Worm (Caenorhabditis elegans) whole organism, L3 larva: Measurements from ENCODE around the gene eak-3.
A peak's percentile ranks its signal among the peaks of the same experiment; 100 is the strongest.

Experiments
- R02D3.7 ChIP-seq: fragments of 150-350 bp; optimal IDR thresholded peaks from 2 replicates; lab custom pipeline; 2014; ENCODE audit warnings: missing biosample characterization, missing genetic modification characterization
- ZK546.5 ChIP-seq: sonication (generic microtip); optimal IDR thresholded peaks from 2 replicates; lab custom pipeline; 2017; ENCODE audit warnings: missing biosample characterization, missing genetic modification characterization
- aly-2 ChIP-seq: fragments of 150-350 bp; optimal IDR thresholded peaks from 2 replicates; lab custom pipeline; 2014; ENCODE audit warnings: missing biosample characterization, missing genetic modification characterization
- ama-1 ChIP-seq: fragments of 150-350 bp; optimal IDR thresholded peaks from 2 replicates; lab custom pipeline; 2018
- ceh-16 ChIP-seq: sonication (generic microtip); optimal IDR thresholded peaks from 2 replicates; lab custom pipeline; 2017; ENCODE audit warnings: missing biosample characterization, missing genetic modification characterization
- ceh-9 ChIP-seq: sonication (generic microtip); optimal IDR thresholded peaks from 2 replicates; lab custom pipeline; 2018; ENCODE audit warnings: missing biosample characterization, missing genetic modification characterization
- daf-12 ChIP-seq: fragments of 150-350 bp; optimal IDR thresholded peaks from 2 replicates; lab custom pipeline; 2014; ENCODE audit warnings: missing biosample characterization, missing genetic modification reagents, missing genetic modification characterization
- egl-5 ChIP-seq: fragments of 150-350 bp; optimal IDR thresholded peaks from 2 replicates; lab custom pipeline; 2017; ENCODE audit warnings: missing biosample characterization, missing genetic modification reagents, missing genetic modification characterization, inconsistent platforms
- elt-2 ChIP-seq: sonication (generic microtip); optimal IDR thresholded peaks from 2 replicates; lab custom pipeline; 2016; ENCODE audit warnings: missing genetic modification reagents, mild to moderate bottlenecking, missing genetic modification characterization, missing compliant biosample characterization
- elt-3 ChIP-seq, 3 experiments: fragments of 150-350 bp in 1 of 3; sonication (generic microtip) in 2 of 3; optimal IDR thresholded peaks; 2 replicates in 2 of 3; 4 replicates in 1 of 3; lab custom pipeline; 2014 to 2017; ENCODE audit warnings: missing biosample characterization in 3 of 3, missing genetic modification characterization in 3 of 3
- hmg-11 ChIP-seq: sonication (generic microtip); optimal IDR thresholded peaks from 2 replicates; lab custom pipeline; 2016; ENCODE audit warnings: missing genetic modification characterization, missing compliant biosample characterization
- lin-15B ChIP-seq: fragments of 150-350 bp; optimal IDR thresholded peaks from 2 replicates; lab custom pipeline; 2014; ENCODE audit warnings: missing biosample characterization, missing genetic modification characterization
- lin-39 ChIP-seq: fragments of 150-350 bp; optimal IDR thresholded peaks from 2 replicates; lab custom pipeline; 2018; ENCODE audit warnings: missing biosample characterization, missing genetic modification reagents, missing genetic modification characterization
- lsy-12 ChIP-seq: sonication (generic microtip); optimal IDR thresholded peaks from 2 replicates; lab custom pipeline; 2016; ENCODE audit warnings: mild to moderate bottlenecking, missing genetic modification characterization, missing compliant biosample characterization
- mml-1 ChIP-seq: fragments of 150-350 bp; sonication (generic microtip); optimal IDR thresholded peaks from 3 replicates; lab custom pipeline; 2014; ENCODE audit warnings: missing biosample characterization, missing genetic modification characterization
- nhr-12 ChIP-seq: fragments of 150-350 bp; optimal IDR thresholded peaks from 2 replicates; lab custom pipeline; 2014; ENCODE audit warnings: missing biosample characterization, missing genetic modification characterization
- nhr-23 ChIP-seq: fragments of 150-350 bp; optimal IDR thresholded peaks from 2 replicates; lab custom pipeline; 2014; ENCODE audit warnings: missing biosample characterization, missing genetic modification reagents, missing genetic modification characterization
- nhr-237 ChIP-seq: fragments of 150-350 bp; optimal IDR thresholded peaks from 2 replicates; lab custom pipeline; 2014; ENCODE audit warnings: missing biosample characterization, missing genetic modification characterization
- nhr-25 ChIP-seq: sonication (generic microtip); optimal IDR thresholded peaks from 2 replicates; lab custom pipeline; 2017; ENCODE audit warnings: missing biosample characterization, missing genetic modification characterization
- nhr-28 ChIP-seq: fragments of 150-350 bp; optimal IDR thresholded peaks from 2 replicates; lab custom pipeline; 2014; ENCODE audit warnings: missing biosample characterization, missing genetic modification characterization
- nhr-43 ChIP-seq: sonication (generic microtip); optimal IDR thresholded peaks from 2 replicates; lab custom pipeline; 2016; ENCODE audit warnings: mild to moderate bottlenecking, missing genetic modification characterization, missing compliant biosample characterization; ENCODE audit not compliant: poor library complexity, severe bottlenecking
- nhr-76 ChIP-seq: fragments of 150-350 bp; sonication (generic microtip); optimal IDR thresholded peaks from 5 replicates; lab custom pipeline; 2014; ENCODE audit warnings: missing biosample characterization, missing genetic modification characterization
- pqm-1 ChIP-seq: fragments of 150-350 bp; optimal IDR thresholded peaks from 2 replicates; lab custom pipeline; 2017; ENCODE audit warnings: missing biosample characterization, missing genetic modification characterization, inconsistent platforms
- skn-1 ChIP-seq: fragments of 150-350 bp; optimal IDR thresholded peaks from 2 replicates; lab custom pipeline; 2014; ENCODE audit warnings: missing biosample characterization, missing genetic modification characterization
- snpc-4 ChIP-seq: fragments of 150-350 bp; optimal IDR thresholded peaks from 2 replicates; lab custom pipeline; 2014; ENCODE audit warnings: missing biosample characterization, missing genetic modification characterization
- tbx-2 ChIP-seq: sonication (generic microtip); optimal IDR thresholded peaks from 2 replicates; lab custom pipeline; 2016; ENCODE audit warnings: mild to moderate bottlenecking, missing genetic modification characterization, missing compliant biosample characterization
- unc-39 ChIP-seq: sonication (generic microtip); optimal IDR thresholded peaks from 4 replicates; lab custom pipeline; 2017; ENCODE audit warnings: missing biosample characterization, missing genetic modification characterization
- zag-1 ChIP-seq: fragments of 150-350 bp; optimal IDR thresholded peaks from 2 replicates; lab custom pipeline; 2014; ENCODE audit warnings: missing biosample characterization, missing genetic modification characterization
- ztf-4 ChIP-seq: fragments of 150-350 bp; optimal IDR thresholded peaks from 2 replicates; lab custom pipeline; 2014; ENCODE audit warnings: missing biosample characterization, missing genetic modification characterization

The eak-3 gene

ce11 chrIII:1173331-1173730, 3.0 kb downstream of the eak-3 start:
- TF ChIP-seq nhr-43 (tag; lab: Kevin White, UChicago) (peak; percentile 4), lsy-12 (tag; lab: Kevin White, UChicago) (no peak)

DNA sequence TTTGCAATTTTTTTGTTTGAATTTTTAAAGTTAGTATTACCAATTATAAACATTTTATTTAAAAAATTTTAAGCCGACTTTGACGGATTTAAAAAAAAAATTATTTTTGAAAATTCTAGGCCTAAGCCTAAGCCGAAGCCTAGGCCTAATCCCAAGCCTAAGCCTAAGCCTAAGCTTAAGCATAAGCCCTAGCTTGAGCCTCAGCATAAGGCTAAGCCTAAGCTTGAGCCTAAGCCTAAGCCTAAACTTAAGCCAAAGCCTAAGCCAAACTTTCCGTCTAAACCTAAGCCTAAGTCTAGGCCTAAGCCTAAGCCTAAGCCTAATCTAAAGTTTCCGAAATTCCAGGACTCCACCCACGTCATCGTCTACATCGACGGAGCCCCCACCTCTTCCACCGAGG, 6.7 kb downstream of the eak-3 start:
- no peak for TF ChIP-seq R02D3.7
- TF ChIP-seq ZK546.5 (tag; lab: Kevin White, UChicago), result no peak
- TF ChIP-seq pqm-1 (tag; lab: Kevin White, UChicago), result no peak
- TF ChIP-seq nhr-43 (tag; lab: Kevin White, UChicago), result no peak
- TF ChIP-seq tbx-2 (tag; lab: Kevin White, UChicago), result no peak

DNA sequence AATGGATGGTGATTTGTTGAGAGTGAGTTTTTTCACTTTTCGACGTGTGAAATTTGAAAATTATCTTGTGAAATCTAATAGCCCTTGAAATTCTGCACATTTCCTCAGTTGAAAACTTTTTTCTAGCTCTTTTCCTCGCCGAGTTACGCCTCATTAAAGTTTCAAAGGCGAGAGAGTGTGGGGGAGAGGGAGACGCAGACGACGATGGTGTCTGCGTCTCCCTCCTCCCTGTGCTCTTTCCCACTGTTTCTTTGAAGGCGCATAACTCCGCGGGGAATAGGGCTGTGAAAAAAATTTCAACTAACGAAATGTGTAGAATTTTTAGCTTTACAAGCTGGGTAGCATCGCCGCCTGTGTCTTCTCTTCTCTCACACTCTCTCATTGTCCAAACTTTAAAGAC, 10.0 kb downstream of the eak-3 start:
- no peak for TF ChIP-seq nhr-12 (tag; lab: Kevin White, UChicago)
- TF ChIP-seq R02D3.7, result no peak
- no peak for TF ChIP-seq aly-2
- TF ChIP-seq nhr-43 (tag; lab: Kevin White, UChicago), result no peak
- TF ChIP-seq nhr-237 (tag; lab: Kevin White, UChicago), result no peak
- TF ChIP-seq ztf-4 (tag; lab: Kevin White, UChicago), result no peak
- no peak for TF ChIP-seq nhr-25 (tag; lab: Kevin White, UChicago)
- no peak for TF ChIP-seq elt-3 (tag; optimal IDR thresholded peaks at IDR 0.05; lab: Kevin White, UChicago)
- no peak for TF ChIP-seq ama-1 (lab: Kevin White, UChicago)
- no peak for TF ChIP-seq hmg-11
- no peak for TF ChIP-seq lin-39 (tag; lab: Kevin White, UChicago)
- no peak for TF ChIP-seq pqm-1 (tag; lab: Kevin White, UChicago)
- no peak for TF ChIP-seq lsy-12 (tag; lab: Kevin White, UChicago)
- no peak for TF ChIP-seq nhr-23 (tag; lab: Kevin White, UChicago)
- TF ChIP-seq skn-1 (tag; lab: Kevin White, UChicago), result no peak
- no peak for TF ChIP-seq ceh-16 (tag; lab: Kevin White, UChicago)
- TF ChIP-seq tbx-2 (tag; lab: Kevin White, UChicago), result no peak
- no peak for TF ChIP-seq mml-1
- no peak for TF ChIP-seq snpc-4

DNA sequence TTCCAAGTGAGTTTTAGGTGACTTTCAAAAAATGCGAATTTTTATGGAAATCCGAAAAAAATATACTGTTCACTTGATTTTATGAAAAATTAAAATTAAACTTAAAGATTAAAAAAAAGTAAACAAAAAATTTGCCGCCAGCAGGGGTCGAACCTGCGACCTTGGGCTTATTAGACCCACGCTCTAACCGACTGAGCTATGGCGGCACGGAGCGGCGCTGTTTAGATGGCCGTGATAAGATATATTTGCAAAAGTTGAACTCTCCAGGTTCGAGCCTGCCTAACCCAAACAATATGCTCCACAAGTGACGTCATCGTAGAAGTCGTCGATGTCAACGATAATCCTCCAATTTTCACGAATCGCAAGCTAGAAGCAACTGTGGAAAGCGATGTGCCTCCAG, 11.7 kb downstream of the eak-3 start:
- TF ChIP-seq nhr-23 (tag; lab: Kevin White, UChicago) (no peak), daf-12 (no peak), lsy-12 (tag; lab: Kevin White, UChicago) (no peak), nhr-76 (tag; lab: Kevin White, UChicago) (no peak), elt-2 (tag; lab: Kevin White, UChicago) (no peak), hmg-11 (no peak), aly-2 (no peak), zag-1 (tag; lab: Kevin White, UChicago) (no peak), ZK546.5 (tag; lab: Kevin White, UChicago) (no peak)

DNA sequence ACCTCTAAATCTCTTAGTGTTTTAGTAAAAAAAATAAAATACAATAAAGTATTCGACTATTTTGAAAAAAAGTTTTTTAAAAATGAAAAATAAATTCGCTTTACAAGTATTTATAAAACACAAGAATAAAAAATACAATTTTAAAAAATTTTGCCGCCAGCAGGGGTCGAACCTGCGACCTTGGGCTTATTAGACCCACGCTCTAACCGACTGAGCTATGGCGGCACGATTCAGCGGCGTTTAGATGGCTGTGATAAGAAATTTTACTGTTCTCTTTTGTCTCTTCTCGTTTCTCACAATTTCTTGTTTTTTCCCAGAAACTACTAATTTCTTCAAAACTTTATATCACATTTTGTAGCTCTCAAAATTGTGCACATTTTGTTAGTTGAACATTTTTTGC, 13.2 kb downstream of the eak-3 start:
- TF ChIP-seq ceh-9 (tag; lab: Kevin White, UChicago), result no peak
- peak; percentile 7 for TF ChIP-seq elt-2 (tag; lab: Kevin White, UChicago)

ce11 chrIII:1161946-1162345, 14.4 kb downstream of the eak-3 start:
- TF ChIP-seq lin-39 (tag; lab: Kevin White, UChicago), result peak; percentile 29
- no peak for TF ChIP-seq unc-39 (tag; lab: Kevin White, UChicago)
- TF ChIP-seq, all 47 proteins: peak for 1

DNA sequence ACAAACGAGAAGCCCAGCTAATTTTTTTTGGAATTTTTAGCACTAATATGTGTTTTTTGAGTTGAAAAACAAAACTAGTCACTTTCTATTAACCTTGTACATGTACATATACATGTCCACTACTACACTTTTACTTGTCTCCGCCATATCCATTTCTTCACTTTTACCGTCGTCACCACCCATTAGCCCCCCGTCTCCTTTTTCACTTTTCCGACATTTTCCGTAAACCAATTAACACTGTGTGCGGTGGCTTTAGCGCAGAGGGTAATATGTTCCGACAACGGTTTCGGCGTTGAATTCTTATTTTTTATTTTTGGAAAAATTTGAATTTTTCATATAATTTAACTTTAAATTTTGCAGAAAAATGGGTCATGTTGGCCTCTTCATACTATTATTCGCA, 24.7 kb downstream of the eak-3 start, which contains the start of gene cdh-12:
TSS of gene cdh-12 (plus strand) at position 365 of the 400 bp plus-strand sequence.
- no peak for TF ChIP-seq egl-5 (tag; lab: Kevin White, UChicago)
- no peak for TF ChIP-seq mml-1
- no peak for TF ChIP-seq pqm-1 (tag; lab: Kevin White, UChicago)
- no peak for TF ChIP-seq nhr-28 (tag; lab: Kevin White, UChicago)
- TF ChIP-seq tbx-2 (tag; lab: Kevin White, UChicago), result no peak
- no peak for TF ChIP-seq hmg-11
- TF ChIP-seq unc-39 (tag; lab: Kevin White, UChicago), result no peak
- TF ChIP-seq skn-1 (tag; lab: Kevin White, UChicago), result no peak
- no peak for TF ChIP-seq nhr-76 (tag; lab: Kevin White, UChicago)
- TF ChIP-seq ceh-9 (tag; lab: Kevin White, UChicago), result no peak
- no peak for TF ChIP-seq ama-1 (lab: Kevin White, UChicago)
- TF ChIP-seq lin-15B, result no peak
